Fruit fly (Drosophila melanogaster): Measurements from ENCODE around the gene CG17233.

- no peak for TF ChIP-seq D1 (tag; optimal IDR thresholded peaks at IDR 0.05)
- TF ChIP-seq CG8301 (tag; optimal IDR thresholded peaks at IDR 0.05), result no peak
- TF ChIP-seq CG15710 (tag; optimal IDR thresholded peaks at IDR 0.05), result no peak
These were observed 55.8 kb downstream of the CG17233 start for dm6 chr3L:20185886-20186285.
